Worm (Caenorhabditis elegans): ENCODE results near the gene F59E12.15.

F59E12.15 gene

ce11 chrII:5594210-5594764 lies 33.9 kb downstream of the F59E12.15 start, which contains the start of gene ttc-4:
TSS of gene ttc-4 (plus strand) at chrII:5594714.
- TF ChIP-seq somi-1 (GFP tag; optimal IDR thresholded peaks at IDR 0.05) (no peak), Y53F4B.3 (GFP tag; IDR thresholded peaks at IDR 0.05) (no peak), let-607 (tag; optimal IDR thresholded peaks at IDR 0.05) (no peak), nfyb-1 (GFP tag; IDR thresholded peaks at IDR 0.05) (no peak), ceh-58 (GFP tag; IDR thresholded peaks at IDR 0.05) (no peak), ZK185.1 (tag; optimal IDR thresholded peaks at IDR 0.05; ENCODE audit: poor library complexity, severe bottlenecking) (no peak), B0019.2 (GFP tag; conservative IDR thresholded peaks at IDR 0.05) (no peak), F23B12.7 (tag; optimal IDR thresholded peaks at IDR 0.05; ENCODE audit: insufficient read depth) (peak; percentile 30), F22D6.2 (tag; optimal IDR thresholded peaks at IDR 0.05) (no peak), madf-8 (GFP tag; conservative IDR thresholded peaks at IDR 0.05) (no peak), lsl-1 (GFP tag; optimal IDR thresholded peaks at IDR 0.05) (peak; percentile 36), ama-1 (optimal IDR thresholded peaks at IDR 0.05) (no peak), ama-1 (GFP tag; optimal IDR thresholded peaks at IDR 0.05) (no peak), atf-7 (tag; optimal IDR thresholded peaks at IDR 0.05) (no peak), attf-5 (GFP tag; optimal IDR thresholded peaks at IDR 0.05) (peak; percentile 80), zfh-2 (GFP tag; conservative IDR thresholded peaks at IDR 0.05) (no peak), hmg-20 (GFP tag; IDR thresholded peaks at IDR 0.05) (no peak), ceh-100 (GFP tag; IDR thresholded peaks at IDR 0.05) (peak; percentile 93), fkh-3 (tag; optimal IDR thresholded peaks at IDR 0.05) (no peak), ztf-28 (GFP tag; IDR thresholded peaks at IDR 0.05) (0 out of 2 replicates have a peak, but pooled peaks have one; percentile 7), nhr-90 (tag; optimal IDR thresholded peaks at IDR 0.05) (no peak), mcd-1 (GFP tag; IDR thresholded peaks at IDR 0.05) (peak; percentile 74), him-1 (tag; optimal IDR thresholded peaks at IDR 0.05) (no peak), sdz-38 (tag; optimal IDR thresholded peaks at IDR 0.05) (no peak), mel-28 (tag; optimal IDR thresholded peaks at IDR 0.05; ENCODE audit: borderline replicate concordance) (no peak), F37B4.10 (GFP tag; IDR thresholded peaks at IDR 0.05) (no peak), rpc-1 (optimal IDR thresholded peaks at IDR 0.05) (no peak), rpc-1 (tag; optimal IDR thresholded peaks at IDR 0.05) (no peak), lin-26 (GFP tag; IDR thresholded peaks at IDR 0.05) (no peak), die-1 (tag; optimal IDR thresholded peaks at IDR 0.05) (no peak), lin-54 (GFP tag; optimal IDR thresholded peaks at IDR 0.05) (peak; percentile 49), madf-10 (tag; optimal IDR thresholded peaks at IDR 0.05) (no peak), snpc-4 (GFP tag; optimal IDR thresholded peaks at IDR 0.05) (no peak), snpc-4 (tag; optimal IDR thresholded peaks at IDR 0.05) (peak in 1 of 4 experiments; percentile 64), hsf-1 (GFP tag; IDR thresholded peaks at IDR 0.05) (no peak), akir-1 (GFP tag; optimal IDR thresholded peaks at IDR 0.05) (no peak), ztf-26 (tag; optimal IDR thresholded peaks at IDR 0.05) (no peak), egl-44 (GFP tag; IDR thresholded peaks at IDR 0.05) (no peak), dpl-1 (GFP tag; optimal IDR thresholded peaks at IDR 0.05) (peak; percentile 23), madf-3 (GFP tag; IDR thresholded peaks at IDR 0.05) (no peak), T07F8.4 (tag; optimal IDR thresholded peaks at IDR 0.05) (no peak), F55B11.4 (tag; optimal IDR thresholded peaks at IDR 0.05; ENCODE audit: borderline replicate concordance, insufficient read depth) (no peak), nhr-179 (tag; optimal IDR thresholded peaks at IDR 0.05) (no peak), egrh-3 (GFP tag; IDR thresholded peaks at IDR 0.05) (no peak), cebp-2 (GFP tag; IDR thresholded peaks at IDR 0.05) (no peak), bed-1 (GFP tag; IDR thresholded peaks at IDR 0.05) (no peak), sptf-2 (GFP tag; optimal IDR thresholded peaks at IDR 0.05) (no peak), ceh-91 (GFP tag; IDR thresholded peaks at IDR 0.05) (no peak), aptf-3 (GFP tag; IDR thresholded peaks at IDR 0.05) (no peak), K12H6.12 (tag; optimal IDR thresholded peaks at IDR 0.05) (peak; percentile 17)
